Fruit fly (Drosophila melanogaster) whole organism, adult: ENCODE data around the gene CG46192.
"Not testable (repeated sequence)": the region's sequence is repeated elsewhere in the genome, so short reads cannot be mapped to it uniquely, and the experiment has no call there.

ENCODE experiments used
- CG11617 ChIP-seq: fragments of 200-800 bp; sonication (Bioruptor generic); optimal IDR thresholded peaks from 2 replicates; lab custom pipeline; 2017; ENCODE audit warnings: mild to moderate bottlenecking, missing biosample characterization, missing genetic modification reagents, missing genetic modification characterization
- CG12768 ChIP-seq: fragments of 200-800 bp; sonication (Bioruptor generic); optimal IDR thresholded peaks from 2 replicates; lab custom pipeline; 2017; ENCODE audit warnings: missing biosample characterization, missing genetic modification characterization, mild to moderate bottlenecking, moderate library complexity, missing genetic modification reagents
- CG14711 ChIP-seq: fragments of 200-800 bp; sonication (Bioruptor generic); optimal IDR thresholded peaks from 2 replicates; lab custom pipeline; 2018; ENCODE audit warnings: missing biosample characterization, mild to moderate bottlenecking, missing genetic modification characterization, moderate library complexity
- CG7101 ChIP-seq: fragments of 200-800 bp; sonication (Bioruptor generic); optimal IDR thresholded peaks from 2 replicates; lab custom pipeline; 2018; ENCODE audit warnings: missing biosample characterization, mild to moderate bottlenecking, missing genetic modification characterization, moderate library complexity
- Hr96 ChIP-seq: fragments of 200-800 bp; sonication (Bioruptor generic); optimal IDR thresholded peaks from 2 replicates; lab custom pipeline; 2016; ENCODE audit warnings: missing biosample characterization, missing genetic modification characterization
- Mnt ChIP-seq: fragments of 200-800 bp; sonication (Bioruptor generic); optimal IDR thresholded peaks from 2 replicates; lab custom pipeline; 2016; ENCODE audit warnings: missing biosample characterization, mild to moderate bottlenecking, missing genetic modification characterization
- bab1 ChIP-seq: fragments of 200-800 bp; sonication (Bioruptor generic); optimal IDR thresholded peaks from 3 replicates; lab custom pipeline; 2019; ENCODE audit warnings: missing biosample characterization, mild to moderate bottlenecking, missing genetic modification characterization, moderate library complexity
- kay ChIP-seq: fragments of 200-800 bp; sonication (Bioruptor generic); peaks from one replicate; lab custom pipeline; 2016; ENCODE audit warnings: missing biosample characterization, missing genetic modification characterization, borderline replicate concordance
- pad ChIP-seq: fragments of 200-800 bp; sonication (Bioruptor generic); optimal IDR thresholded peaks from 3 replicates; lab custom pipeline; 2017; ENCODE audit warnings: missing biosample characterization, missing genetic modification characterization, mild to moderate bottlenecking, moderate library complexity, missing genetic modification reagents
- toe ChIP-seq: fragments of 200-800 bp; sonication (Bioruptor generic); optimal IDR thresholded peaks from 2 replicates; lab custom pipeline; 2016; ENCODE audit warnings: missing biosample characterization, missing genetic modification characterization

Gene CG46192

DNA sequence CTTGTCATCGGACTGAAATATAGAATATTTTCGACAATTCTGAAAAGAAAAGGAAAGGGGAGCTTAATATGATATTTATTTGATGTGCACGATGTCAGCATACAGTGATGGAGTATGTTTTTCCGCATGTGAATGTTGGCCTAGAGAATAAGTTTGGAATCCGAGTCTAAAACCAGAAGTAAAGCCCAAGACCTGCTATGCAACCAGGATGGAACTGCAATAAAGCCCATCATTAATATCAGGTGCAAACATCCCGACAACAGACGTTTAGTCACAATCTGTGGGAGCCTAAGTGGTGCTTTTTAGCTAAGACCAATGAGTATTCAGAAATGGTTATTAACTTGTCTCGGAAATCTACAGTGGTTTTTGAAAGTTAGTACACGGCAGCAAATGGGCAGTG is at the start of gene CG46192:
Gene CG46192, minus strand, starts transcription at position 101 of the 400 bp plus-strand sequence.
- TF ChIP-seq CG14711 (tag; lab: Kevin White, UChicago); CG12768 (GFP tag; lab: Kevin White, UChicago); kay: not testable (repeated sequence)

DNA sequence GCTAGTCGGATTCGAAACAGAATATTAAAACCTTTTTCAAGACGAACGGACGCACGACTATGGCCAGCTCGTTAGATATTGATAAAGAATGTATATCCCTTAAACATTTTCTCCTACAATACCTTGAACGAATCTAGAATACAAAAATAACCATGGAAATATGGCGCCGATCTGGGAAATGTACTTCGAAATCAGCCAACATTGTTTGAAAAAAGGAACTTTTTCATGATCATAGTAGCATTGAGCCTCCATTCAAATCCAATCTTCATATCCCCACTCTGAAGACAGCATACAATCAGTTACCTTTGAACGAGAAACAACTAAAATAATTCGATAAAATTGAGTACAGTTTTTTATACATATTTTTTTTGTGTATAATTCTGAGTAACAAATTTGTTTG is 35.8 kb upstream of the CG46192 start, which contains the start of gene CG45764:
Gene CG45764, plus strand, starts transcription at position 301 of the 400 bp plus-strand sequence.
- not testable (repeated sequence) for TF ChIP-seq pad (GFP tag; lab: Kevin White, UChicago); CG7101 (tag; lab: Kevin White, UChicago); Hr96 (GFP tag; lab: Kevin White, UChicago)

DNA sequence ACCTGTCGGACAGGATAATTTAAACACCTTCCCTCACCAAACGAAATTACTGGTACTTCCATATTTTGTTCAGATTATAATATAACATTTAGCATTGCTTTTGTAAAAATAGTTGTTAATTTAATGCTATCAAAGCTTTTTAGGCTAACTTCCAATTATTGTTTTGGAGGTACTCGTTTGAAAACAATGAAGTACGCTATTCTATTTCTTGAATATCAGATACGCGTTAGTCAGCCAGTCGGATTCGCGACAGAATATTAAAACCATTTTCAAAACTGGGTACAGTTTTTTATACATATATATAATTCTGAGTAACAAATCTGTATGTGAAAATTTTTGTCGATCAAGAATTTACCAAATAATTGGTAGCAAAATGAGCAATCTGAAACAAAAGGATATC is 31.5 kb upstream of the CG46192 start, which contains the start of gene Mst77Y-4:
Gene Mst77Y-4, plus strand, starts transcription at position 301 of the 400 bp plus-strand sequence.
- TF ChIP-seq CG11617, bab1, CG12768 (GFP tag; lab: Kevin White, UChicago): not testable (repeated sequence)

DNA sequence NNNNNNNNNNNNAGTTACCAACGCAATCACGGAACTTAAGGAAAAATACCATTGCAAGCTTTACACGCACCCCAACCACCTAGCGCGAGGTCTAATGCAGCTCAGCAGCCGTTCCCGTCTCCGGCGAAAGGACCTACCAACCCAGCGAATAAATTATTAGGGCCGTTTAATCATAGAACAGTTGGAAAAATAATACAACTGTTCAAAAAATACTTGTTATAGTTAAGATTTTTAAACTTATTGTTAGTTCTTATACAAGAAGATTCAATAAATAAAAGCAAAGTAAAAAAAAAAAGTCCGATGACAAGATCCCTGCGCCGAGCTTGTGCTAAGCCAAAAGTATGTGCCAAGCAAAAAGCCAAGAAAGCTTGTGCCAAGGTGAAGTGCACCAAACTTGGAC is 9.7 kb upstream of the CG46192 start, which contains the start of gene CG46193:
Gene CG46193, plus strand, starts transcription at position 301 of the 400 bp plus-strand sequence.
- not testable (repeated sequence) for TF ChIP-seq Mnt, toe, bab1 (GFP tag; lab: Kevin White, UChicago)

DNA sequence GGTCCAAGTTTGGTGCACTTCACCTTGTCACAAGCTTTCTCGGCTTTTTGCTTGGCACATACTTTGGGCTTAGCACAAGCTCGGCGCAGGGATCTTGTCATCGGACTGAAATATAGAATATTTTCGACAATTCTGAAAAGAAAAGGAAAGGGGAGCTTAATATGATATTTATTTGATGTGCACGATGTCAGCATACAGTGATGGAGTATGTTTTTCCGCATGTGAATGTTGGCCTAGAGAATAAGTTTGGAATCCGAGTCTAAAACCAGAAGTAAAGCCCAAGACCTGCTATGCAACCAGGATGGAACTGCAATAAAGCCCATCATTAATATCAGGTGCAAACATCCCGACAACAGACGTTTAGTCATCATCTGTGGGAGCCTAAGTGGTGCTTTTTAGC is 37.4 kb downstream of the CG46192 start, which contains the start of gene CG46191:
Gene CG46191, minus strand, starts transcription at position 101 of the 400 bp plus-strand sequence.
- not testable (repeated sequence) for TF ChIP-seq kay; Hr96 (GFP tag; lab: Kevin White, UChicago); toe (GFP tag; lab: Kevin White, UChicago)
